Worm (Caenorhabditis elegans) whole organism, L4 larva: ENCODE measurements around the gene C16D9.1.

ENCODE experiments used
- F10B5.3 ChIP-seq: sonication (generic microtip); optimal IDR thresholded peaks from 2 replicates; lab custom pipeline; 2016; ENCODE audit warnings: mild to moderate bottlenecking, missing genetic modification characterization, missing compliant biosample characterization
- F26F4.8 ChIP-seq: fragments of 200-800 bp; sonication (Bioruptor generic); conservative IDR thresholded peaks from 2 replicates; pipeline ENCODE4 v1.3.6; 2022; ENCODE audit warnings: missing genetic modification characterization, missing compliant biosample characterization
- T20F7.1 ChIP-seq: fragments of 200-800 bp; sonication (Bioruptor generic); optimal IDR thresholded peaks from 2 replicates; lab custom pipeline; 2018; ENCODE audit warnings: mild to moderate bottlenecking, missing genetic modification characterization, missing compliant biosample characterization
- Y105C5A.15 ChIP-seq: fragments of 200-800 bp; sonication (Bioruptor generic); IDR thresholded peaks from 2 replicates; pipeline ENCODE4 v1.3.6; 2022; ENCODE audit warnings: missing genetic modification characterization, missing compliant biosample characterization
- Y48G9A.11 ChIP-seq: fragments of 200-800 bp; sonication (Bioruptor generic); IDR thresholded peaks from 2 replicates; pipeline ENCODE4 v1.3.6; 2022; ENCODE audit warnings: missing genetic modification reagents, missing genetic modification characterization, missing compliant biosample characterization
- Y75B8A.6 ChIP-seq: fragments of 200-800 bp; sonication (Bioruptor generic); IDR thresholded peaks from 2 replicates; pipeline ENCODE4 v1.3.6; 2022; ENCODE audit warnings: missing genetic modification reagents, missing genetic modification characterization, missing compliant biosample characterization
- ZK337.2 ChIP-seq: fragments of 200-800 bp; sonication (Bioruptor generic); IDR thresholded peaks from 2 replicates; pipeline ENCODE4 v1.3.6; 2022; ENCODE audit warnings: missing genetic modification reagents, missing genetic modification characterization, missing compliant biosample characterization
- ZK546.5 ChIP-seq, 2 experiments: sonication (generic microtip); optimal IDR thresholded peaks; 2 replicates each; lab custom pipeline; 2017; ENCODE audit warnings: missing biosample characterization in 2 of 2, missing genetic modification characterization in 2 of 2
- aha-1 ChIP-seq: fragments of 150-350 bp; peaks from one replicate; lab custom pipeline; 2014; ENCODE audit warnings: missing biosample characterization, missing genetic modification characterization
- aly-2 ChIP-seq: sonication (generic microtip); optimal IDR thresholded peaks from 2 replicates; lab custom pipeline; 2018; ENCODE audit warnings: missing biosample characterization, missing genetic modification characterization
- ama-1 ChIP-seq: fragments of 150-350 bp; optimal IDR thresholded peaks from 2 replicates; lab custom pipeline; 2014; ENCODE audit warnings: inconsistent platforms, mixed read lengths
- arid-1 ChIP-seq: fragments of 200-800 bp; sonication (Bioruptor generic); conservative IDR thresholded peaks from 2 replicates; pipeline ENCODE4 v1.3.6; 2022; ENCODE audit warnings: missing genetic modification reagents, missing genetic modification characterization, missing compliant biosample characterization
- ceh-28 ChIP-seq: fragments of 150-350 bp; optimal IDR thresholded peaks from 2 replicates; lab custom pipeline; 2014; ENCODE audit warnings: missing biosample characterization, missing genetic modification reagents, missing genetic modification characterization
- ces-1 ChIP-seq: fragments of 150-350 bp; sonication (generic microtip); optimal IDR thresholded peaks from 4 replicates; lab custom pipeline; 2014; ENCODE audit warnings: missing biosample characterization, missing genetic modification reagents, missing genetic modification characterization
- ctbp-1 ChIP-seq: fragments of 200-800 bp; sonication (Bioruptor generic); IDR thresholded peaks from 2 replicates; pipeline ENCODE4 v1.3.6; 2022; ENCODE audit warnings: missing genetic modification reagents, missing genetic modification characterization, missing compliant biosample characterization
- daf-12 ChIP-seq: fragments of 150-350 bp; optimal IDR thresholded peaks from 2 replicates; lab custom pipeline; 2014; ENCODE audit warnings: missing biosample characterization, missing genetic modification reagents, missing genetic modification characterization
- daf-16 ChIP-seq, 3 experiments: sonication (generic microtip); optimal IDR thresholded peaks; 2 replicates each; lab custom pipeline; 2016 to 2017; ENCODE audit warnings: missing genetic modification characterization in 3 of 3, missing genetic modification reagents in 3 of 3, mild to moderate bottlenecking in 2 of 3, missing compliant biosample characterization in 2 of 3, missing biosample characterization in 1 of 3, moderate library complexity in 1 of 3
- daf-19 ChIP-seq: fragments of 200-800 bp; sonication (Bioruptor generic); conservative IDR thresholded peaks from 2 replicates; pipeline ENCODE4 v1.3.6; 2022; ENCODE audit warnings: missing genetic modification characterization, missing compliant biosample characterization
- dmd-6 ChIP-seq: fragments of 200-800 bp; sonication (Bioruptor generic); IDR thresholded peaks from 2 replicates; pipeline ENCODE4 v1.3.6; 2022; ENCODE audit warnings: missing genetic modification reagents, missing genetic modification characterization, missing compliant biosample characterization
- dmd-8 ChIP-seq: fragments of 200-800 bp; sonication (Bioruptor generic); IDR thresholded peaks from 2 replicates; pipeline ENCODE4 v1.3.6; 2022; ENCODE audit warnings: missing genetic modification characterization, missing compliant biosample characterization
- hif-1 ChIP-seq, 2 experiments: sonication (generic microtip); optimal IDR thresholded peaks; 2 replicates each; lab custom pipeline; 2016 to 2017; ENCODE audit warnings: missing compliant biosample characterization in 2 of 2, missing genetic modification characterization in 2 of 2, missing genetic modification reagents in 2 of 2, missing genotype in 2 of 2, mild to moderate bottlenecking in 1 of 2
- hlh-30 ChIP-seq: sonication (generic microtip); optimal IDR thresholded peaks from 2 replicates; lab custom pipeline; 2017; ENCODE audit warnings: antibody characterized with exemption, mild to moderate bottlenecking, missing genetic modification characterization, missing compliant biosample characterization; ENCODE audit not compliant: insufficient read depth
- jun-1 ChIP-seq: fragments of 150-350 bp; optimal IDR thresholded peaks from 2 replicates; lab custom pipeline; 2014; ENCODE audit warnings: missing biosample characterization, missing genetic modification reagents, missing genetic modification characterization
- lin-1 ChIP-seq: fragments of 200-800 bp; sonication (Bioruptor generic); IDR thresholded peaks from 2 replicates; pipeline ENCODE4 v1.3.6; 2022; ENCODE audit warnings: missing genetic modification reagents, missing genetic modification characterization, missing compliant biosample characterization
- madf-9 ChIP-seq: fragments of 200-800 bp; sonication (Bioruptor generic); conservative IDR thresholded peaks from 2 replicates; pipeline ENCODE4 v1.3.6; 2022; ENCODE audit warnings: missing genetic modification reagents, missing genetic modification characterization, missing compliant biosample characterization
- mdl-1 ChIP-seq, 2 experiments: fragments of 150-350 bp in 1 of 2; sonication (generic microtip) in 1 of 2; optimal IDR thresholded peaks; 2 replicates each; lab custom pipeline; 2014 to 2017; ENCODE audit warnings: missing biosample characterization in 2 of 2, missing genetic modification characterization in 2 of 2
- mdt-29 ChIP-seq: fragments of 200-800 bp; sonication (Bioruptor generic); IDR thresholded peaks from 2 replicates; pipeline ENCODE4 v1.3.6; 2022; ENCODE audit warnings: missing genetic modification reagents, missing genetic modification characterization, missing compliant biosample characterization
- nhr-102 ChIP-seq: sonication (generic microtip); optimal IDR thresholded peaks from 2 replicates; lab custom pipeline; 2016; ENCODE audit warnings: mild to moderate bottlenecking, missing genetic modification characterization, moderate library complexity, missing compliant biosample characterization
- nhr-237 ChIP-seq: sonication (generic microtip); optimal IDR thresholded peaks from 2 replicates; lab custom pipeline; 2017; ENCODE audit warnings: missing biosample characterization, missing genetic modification characterization
- nhr-28 ChIP-seq: fragments of 150-350 bp; optimal IDR thresholded peaks from 2 replicates; lab custom pipeline; 2014; ENCODE audit warnings: missing biosample characterization, missing genetic modification characterization
- nhr-41 ChIP-seq: fragments of 200-800 bp; sonication (Bioruptor generic); IDR thresholded peaks from 2 replicates; pipeline ENCODE4 v1.3.6; 2022; ENCODE audit warnings: missing genetic modification reagents, missing genetic modification characterization, missing compliant biosample characterization
- nhr-42 ChIP-seq: fragments of 200-800 bp; sonication (Bioruptor generic); IDR thresholded peaks from 2 replicates; pipeline ENCODE4 v1.3.6; 2022; ENCODE audit warnings: missing genetic modification characterization, missing compliant biosample characterization
- nhr-48 ChIP-seq: sonication (generic microtip); optimal IDR thresholded peaks from 2 replicates; lab custom pipeline; 2016; ENCODE audit warnings: mild to moderate bottlenecking, missing genetic modification characterization, missing compliant biosample characterization
- nhr-6 ChIP-seq: fragments of 150-350 bp; optimal IDR thresholded peaks from 2 replicates; lab custom pipeline; 2014; ENCODE audit warnings: missing biosample characterization, missing genetic modification characterization
- nhr-76 ChIP-seq: fragments of 150-350 bp; optimal IDR thresholded peaks from 2 replicates; lab custom pipeline; 2014; ENCODE audit warnings: missing biosample characterization, missing genetic modification characterization
- pqm-1 ChIP-seq: sonication (generic microtip); optimal IDR thresholded peaks from 2 replicates; lab custom pipeline; 2017; ENCODE audit warnings: missing biosample characterization, missing genetic modification characterization
- rbr-2 ChIP-seq: sonication (generic microtip); optimal IDR thresholded peaks from 2 replicates; lab custom pipeline; 2016; ENCODE audit warnings: missing genotype, missing genetic modification characterization, missing compliant biosample characterization
- saeg-2 ChIP-seq: fragments of 200-800 bp; sonication (Bioruptor generic); IDR thresholded peaks from 2 replicates; pipeline ENCODE4 v1.3.6; 2022; ENCODE audit warnings: missing genetic modification reagents, missing genetic modification characterization, missing compliant biosample characterization
- sdz-12 ChIP-seq: fragments of 200-800 bp; sonication (Bioruptor generic); optimal IDR thresholded peaks from 2 replicates; lab custom pipeline; 2018; ENCODE audit warnings: mild to moderate bottlenecking, missing genetic modification characterization, missing compliant biosample characterization
- set-16 ChIP-seq: fragments of 200-800 bp; sonication (Bioruptor generic); IDR thresholded peaks from 2 replicates; pipeline ENCODE4 v1.3.6; 2022; ENCODE audit warnings: missing genetic modification reagents, missing genetic modification characterization, missing compliant biosample characterization
- tag-97 ChIP-seq: fragments of 200-800 bp; sonication (Bioruptor generic); IDR thresholded peaks from 2 replicates; pipeline ENCODE4 v1.3.6; 2022; ENCODE audit warnings: missing genetic modification characterization, missing compliant biosample characterization
- unc-130 ChIP-seq: sonication (generic microtip); optimal IDR thresholded peaks from 2 replicates; lab custom pipeline; 2016; ENCODE audit warnings: missing genetic modification reagents, missing genetic modification characterization, missing compliant biosample characterization
- unc-39 ChIP-seq: sonication (generic microtip); optimal IDR thresholded peaks from 2 replicates; lab custom pipeline; 2017; ENCODE audit warnings: missing biosample characterization, missing genetic modification characterization
- zip-11 ChIP-seq: fragments of 200-800 bp; sonication (Bioruptor generic); IDR thresholded peaks from 2 replicates; pipeline ENCODE4 v1.3.6; 2022; ENCODE audit warnings: missing genetic modification characterization, missing compliant biosample characterization
- zip-2 ChIP-seq: fragments of 150-350 bp; optimal IDR thresholded peaks from 2 replicates; lab custom pipeline; 2014; ENCODE audit warnings: missing biosample characterization, missing genetic modification characterization

C16D9.1 gene

DNA sequence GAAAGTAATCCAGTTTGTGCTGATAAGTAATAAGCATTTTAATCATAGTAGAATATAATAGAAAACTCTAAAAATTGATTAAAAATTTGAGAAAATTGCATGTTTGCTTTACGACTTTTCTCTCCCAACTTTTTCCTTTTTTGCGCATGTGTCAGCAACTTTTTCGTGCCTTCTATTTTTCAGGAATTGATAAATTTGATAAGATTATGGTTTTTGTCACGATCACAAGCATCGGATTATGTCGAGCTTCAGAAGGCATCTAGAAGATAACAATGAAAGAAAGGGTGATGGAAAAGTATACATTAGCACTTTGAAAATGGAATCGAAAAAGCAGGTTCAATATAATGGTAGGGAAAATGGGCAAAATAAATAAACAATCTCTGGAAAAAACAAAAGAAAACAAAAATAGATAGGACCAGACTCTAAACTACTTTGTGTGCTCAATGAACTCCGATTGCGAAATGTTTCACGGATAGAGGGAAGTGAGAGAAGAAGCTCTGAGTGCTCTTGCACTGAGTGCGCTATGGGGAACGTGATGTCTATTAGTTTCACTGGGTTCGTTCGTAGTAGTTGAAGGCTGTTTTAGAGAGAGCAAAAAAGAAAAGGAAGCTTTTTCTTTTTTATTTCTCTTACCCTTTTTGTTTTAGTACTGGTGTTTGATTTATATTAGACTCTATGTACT lies 29.1 kb downstream of the C16D9.1 start:
- TF ChIP-seq hif-1 (tag; optimal IDR thresholded peaks at IDR 0.05; lab: Kevin White, UChicago) (peak in 1 of 2 experiments; percentile 78), zip-2 (tag; lab: Kevin White, UChicago) (no peak), Y75B8A.6 (GFP tag; lab: Robert Waterston, UW) (no peak), nhr-42 (GFP tag; lab: Robert Waterston, UW) (no peak), F26F4.8 (GFP tag; lab: Robert Waterston, UW) (no peak), F10B5.3 (tag; lab: Kevin White, UChicago) (no peak), nhr-237 (tag; lab: Kevin White, UChicago) (no peak), hlh-30 (tag; lab: Kevin White, UChicago) (peak; percentile 66), nhr-6 (tag; lab: Kevin White, UChicago) (no peak), nhr-41 (GFP tag; lab: Robert Waterston, UW) (no peak), tag-97 (GFP tag; lab: Robert Waterston, UW) (no peak), T20F7.1 (GFP tag; lab: Kevin White, UChicago) (no peak), sdz-12 (GFP tag; lab: Kevin White, UChicago) (no peak), pqm-1 (tag; lab: Kevin White, UChicago) (no peak), nhr-48 (tag; lab: Kevin White, UChicago) (peak; percentile 94), ZK546.5 (tag; optimal IDR thresholded peaks at IDR 0.05; lab: Kevin White, UChicago) (no peak), unc-39 (tag; lab: Kevin White, UChicago) (no peak), daf-16 (GFP tag; optimal IDR thresholded peaks at IDR 0.05; lab: Kevin White, UChicago) (peak in 1 of 2 experiments; percentile 17), daf-16 (tag; optimal IDR thresholded peaks at IDR 0.05; lab: Kevin White, UChicago) (no peak), Y48G9A.11 (GFP tag; lab: Robert Waterston, UW) (no peak), saeg-2 (GFP tag; lab: Robert Waterston, UW) (no peak), madf-9 (GFP tag; lab: Robert Waterston, UW) (no peak), jun-1 (tag; lab: Kevin White, UChicago) (no peak), daf-12 (tag; lab: Kevin White, UChicago) (no peak), rbr-2 (tag; lab: Kevin White, UChicago) (no peak), arid-1 (GFP tag; lab: Robert Waterston, UW) (no peak), aha-1 (tag; lab: Kevin White, UChicago) (peak; percentile 92), daf-19 (GFP tag; lab: Robert Waterston, UW) (no peak), ctbp-1 (GFP tag; lab: Robert Waterston, UW) (peak; percentile 50; the same call in 1 of the 2 replicates), dmd-6 (GFP tag; lab: Robert Waterston, UW) (peak; percentile 22; the same call in 1 of the 2 replicates), mdl-1 (tag; optimal IDR thresholded peaks at IDR 0.05; lab: Kevin White, UChicago) (no peak), unc-130 (GFP tag; lab: Kevin White, UChicago) (no peak), ZK337.2 (GFP tag; lab: Robert Waterston, UW) (no peak)

DNA sequence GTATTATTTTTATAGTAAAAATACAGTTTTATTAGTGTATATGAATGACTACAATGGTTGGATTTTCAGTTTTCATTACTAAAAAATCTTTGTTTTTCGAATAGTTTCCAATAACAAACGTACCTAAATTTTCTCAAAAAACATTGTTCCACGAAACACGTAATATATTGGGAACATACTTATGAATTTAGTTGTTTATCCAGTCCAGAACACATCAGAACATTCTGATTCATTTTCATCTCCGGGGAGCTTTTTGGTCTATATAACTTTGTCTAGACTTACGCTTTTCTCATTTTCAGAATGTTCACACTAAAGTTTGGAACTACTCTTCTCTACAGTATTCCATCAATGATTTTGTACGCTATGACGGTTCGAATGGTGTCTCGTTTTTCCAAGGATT lies 32.6 kb downstream of the C16D9.1 start, which contains the start of gene srg-33:
Gene srg-33 (plus strand): TSS at position 301 of the 400 bp plus-strand sequence.
- TF ChIP-seq mdt-29 (GFP tag; lab: Robert Waterston, UW) (no peak), aly-2 (no peak), nhr-102 (no peak), unc-130 (GFP tag; lab: Kevin White, UChicago) (no peak)
- TF ChIP-seq, all 104 proteins: peak for 0

DNA sequence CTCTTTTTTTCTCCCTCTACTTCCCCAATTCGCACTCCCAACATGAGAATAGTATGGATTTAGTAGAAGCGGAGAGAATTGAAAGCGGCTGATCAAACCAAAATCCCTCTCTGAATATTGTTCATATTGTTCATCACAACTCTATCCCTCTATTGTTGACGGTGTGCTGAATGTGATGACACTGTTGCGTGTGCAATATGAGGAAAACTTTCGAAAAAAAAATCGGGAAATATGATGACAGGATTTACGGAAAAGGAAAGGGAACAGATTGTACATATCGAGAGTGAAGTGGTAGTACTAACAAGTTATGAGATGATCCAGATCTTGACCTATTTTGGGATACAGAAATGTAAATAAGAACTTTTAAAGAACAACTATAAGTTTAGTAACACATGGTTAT lies 36.8 kb downstream of the C16D9.1 start, which contains the start of gene smex-1:
Gene smex-1 (minus strand): TSS at position 101 of the 400 bp plus-strand sequence.
- TF ChIP-seq dmd-8 (no peak), Y105C5A.15 (GFP tag; lab: Robert Waterston, UW) (no peak), ceh-28 (tag; lab: Kevin White, UChicago) (no peak), aly-2 (no peak), hlh-30 (tag; lab: Kevin White, UChicago) (no peak), jun-1 (tag; lab: Kevin White, UChicago) (no peak), nhr-28 (tag; lab: Kevin White, UChicago) (no peak), sdz-12 (GFP tag; lab: Kevin White, UChicago) (no peak), nhr-6 (tag; lab: Kevin White, UChicago) (no peak), set-16 (GFP tag; lab: Robert Waterston, UW) (no peak), aha-1 (tag; lab: Kevin White, UChicago) (no peak), lin-1 (GFP tag; lab: Robert Waterston, UW) (no peak), zip-11 (no peak), arid-1 (GFP tag; lab: Robert Waterston, UW) (no peak), ama-1 (lab: Kevin White, UChicago) (no peak), ZK337.2 (GFP tag; lab: Robert Waterston, UW) (no peak), nhr-76 (tag; lab: Kevin White, UChicago) (no peak), rbr-2 (tag; lab: Kevin White, UChicago) (no peak), ces-1 (GFP tag; lab: Kevin White, UChicago) (no peak)
